Worm (Caenorhabditis elegans): ENCODE measurements around the gene nhr-27.

nhr-27 gene

ce11 chrX:12665799-12666198 is 142.3 kb downstream of the nhr-27 start:
- TF ChIP-seq R02D3.7 (tag; optimal IDR thresholded peaks at IDR 0.05) (no peak), ama-1 (optimal IDR thresholded peaks at IDR 0.05) (peak; percentile 37), unc-55 (GFP tag; optimal IDR thresholded peaks at IDR 0.05) (no peak), nhr-129 (tag; optimal IDR thresholded peaks at IDR 0.05) (peak; percentile 33)

ce11 chrX:12664987-12665451 is 143.1 kb downstream of the nhr-27 start:
- TF ChIP-seq dmd-4 (tag; optimal IDR thresholded peaks at IDR 0.05) = no peak
- peak; percentile 22 for TF ChIP-seq mab-5 (tag; optimal IDR thresholded peaks at IDR 0.05)
- peak; percentile 81 for TF ChIP-seq F13H6.1 (tag; optimal IDR thresholded peaks at IDR 0.05)
- peak; percentile 50 for TF ChIP-seq snpc-4 (tag; optimal IDR thresholded peaks at IDR 0.05)
- peak; percentile 63 for TF ChIP-seq unc-55 (GFP tag; optimal IDR thresholded peaks at IDR 0.05)
- TF ChIP-seq ZK546.5 (tag; optimal IDR thresholded peaks at IDR 0.05) = no peak
- no peak for TF ChIP-seq nhr-23 (tag; optimal IDR thresholded peaks at IDR 0.05)
- peak; percentile 73 for TF ChIP-seq nhr-21 (tag; optimal IDR thresholded peaks at IDR 0.05)
- no peak for TF ChIP-seq nhr-10 (tag; optimal IDR thresholded peaks at IDR 0.05)
- no peak for TF ChIP-seq ztf-1 (GFP tag; conservative IDR thresholded peaks at IDR 0.05)
- TF ChIP-seq mbf-1 (tag; optimal IDR thresholded peaks at IDR 0.05) = no peak
- TF ChIP-seq lin-13 (GFP tag; optimal IDR thresholded peaks at IDR 0.05) = peak; percentile 80
- TF ChIP-seq nhr-11 (tag; optimal IDR thresholded peaks at IDR 0.05) = peak; percentile 10
- TF ChIP-seq elt-1 (tag; optimal IDR thresholded peaks at IDR 0.05) = no peak
- no peak for TF ChIP-seq skn-1 (tag; optimal IDR thresholded peaks at IDR 0.05)
- peak; percentile 45 for TF ChIP-seq nhr-6 (tag; optimal IDR thresholded peaks at IDR 0.05)
- no peak for TF ChIP-seq elt-3 (tag; optimal IDR thresholded peaks at IDR 0.05)
- no peak for TF ChIP-seq ztf-4 (tag; optimal IDR thresholded peaks at IDR 0.05)
- TF ChIP-seq blmp-1 (tag; optimal IDR thresholded peaks at IDR 0.05; ENCODE audit: insufficient read depth) = peak; percentile 37
- peak; percentile 60 for TF ChIP-seq lin-11 (tag; optimal IDR thresholded peaks at IDR 0.05)
- no peak for TF ChIP-seq R02D3.7 (tag; optimal IDR thresholded peaks at IDR 0.05)
- no peak for TF ChIP-seq ceh-16 (tag; optimal IDR thresholded peaks at IDR 0.05)
- TF ChIP-seq zag-1 (tag; optimal IDR thresholded peaks at IDR 0.05) = peak; percentile 25
- TF ChIP-seq C34F6.9 (tag; optimal IDR thresholded peaks at IDR 0.05) = peak; percentile 19
- TF ChIP-seq sem-4 (tag; optimal IDR thresholded peaks at IDR 0.05) = peak; percentile 40
- peak; percentile 84 for TF ChIP-seq Y55F3AM.14 (GFP tag; optimal IDR thresholded peaks at IDR 0.05)
- TF ChIP-seq unc-62 (GFP tag; optimal IDR thresholded peaks at IDR 0.05) = no peak
- no peak for TF ChIP-seq peb-1 (tag; optimal IDR thresholded peaks at IDR 0.05)
- TF ChIP-seq lin-39 (tag; optimal IDR thresholded peaks at IDR 0.05) = no peak
- TF ChIP-seq mdl-1 (tag; optimal IDR thresholded peaks at IDR 0.05) = peak; percentile 11 to 48
- TF ChIP-seq crh-2 (tag; optimal IDR thresholded peaks at IDR 0.05) = peak; percentile 57
- TF ChIP-seq unc-39 (tag; optimal IDR thresholded peaks at IDR 0.05) = no peak
- no peak for TF ChIP-seq ztf-11 (tag; optimal IDR thresholded peaks at IDR 0.05)
- TF ChIP-seq egl-27 (tag; optimal IDR thresholded peaks at IDR 0.05) = peak; percentile 35
- TF ChIP-seq ceh-82 (tag; optimal IDR thresholded peaks at IDR 0.05) = no peak
- TF ChIP-seq nhr-237 (tag; optimal IDR thresholded peaks at IDR 0.05) = no peak
- TF ChIP-seq sma-3 (GFP tag; optimal IDR thresholded peaks at IDR 0.05) = peak; percentile 67
- TF ChIP-seq lsy-2 (tag; optimal IDR thresholded peaks at IDR 0.05) = peak in 1 of 2 experiments; percentile 51
- no peak for TF ChIP-seq alr-1 (tag; optimal IDR thresholded peaks at IDR 0.05)
- TF ChIP-seq sma-9 (GFP tag; optimal IDR thresholded peaks at IDR 0.05) = peak; percentile 88
- TF ChIP-seq sma-9 (tag; optimal IDR thresholded peaks at IDR 0.05) = no peak
- TF ChIP-seq nhr-77 (tag; optimal IDR thresholded peaks at IDR 0.05) = no peak
- TF ChIP-seq ama-1 (optimal IDR thresholded peaks at IDR 0.05) = peak; percentile 74
- peak; percentile 48 for TF ChIP-seq gmeb-1 (tag; optimal IDR thresholded peaks at IDR 0.05)
- no peak for TF ChIP-seq aly-2 (tag; optimal IDR thresholded peaks at IDR 0.05)
- TF ChIP-seq nhr-129 (tag; optimal IDR thresholded peaks at IDR 0.05) = peak; percentile 88
- TF ChIP-seq nhr-25 (tag; optimal IDR thresholded peaks at IDR 0.05) = peak; percentile 4
- TF ChIP-seq fos-1 (tag; optimal IDR thresholded peaks at IDR 0.05) = peak; percentile 72
- TF ChIP-seq nhr-12 (tag; optimal IDR thresholded peaks at IDR 0.05) = no peak

All from whole organism, L2 larva.